Worm (Caenorhabditis elegans): ENCODE data around the gene D2096.10.

D2096.10 gene

DNA sequence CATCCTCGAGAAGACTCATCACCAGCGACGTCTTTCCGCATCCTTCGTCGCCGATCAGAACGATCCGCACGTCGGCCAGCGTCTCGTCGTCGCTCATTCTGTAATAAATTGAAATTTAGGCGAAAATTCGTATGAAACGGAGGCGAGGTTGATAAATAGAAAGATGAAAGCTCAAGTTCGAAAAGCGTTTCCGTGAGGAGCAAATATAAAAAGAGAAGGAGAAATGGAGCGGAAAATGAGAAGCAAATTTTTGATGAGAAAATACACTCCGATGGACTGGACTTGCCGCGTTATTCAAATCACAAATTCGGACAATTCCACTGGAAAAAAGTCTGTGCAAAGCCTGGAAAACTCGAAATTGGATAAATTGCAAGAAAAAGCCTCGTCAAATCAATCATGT is 5.1 kb upstream of the D2096.10 start, which contains the start of gene D2096.11:
D2096.11 (minus strand) TSS at position 101 of the 400 bp plus-strand sequence.
- TF ChIP-seq tab-1 (GFP tag; IDR thresholded peaks at IDR 0.05) (no peak), ref-1 (GFP tag; conservative IDR thresholded peaks at IDR 0.05) (no peak), med-1 (GFP tag; optimal IDR thresholded peaks at IDR 0.05; ENCODE audit: insufficient read depth) (no peak), cog-1 (tag; optimal IDR thresholded peaks at IDR 0.05) (no peak)

- TF ChIP-seq ztf-29 (GFP tag; IDR thresholded peaks at IDR 0.05) (no peak), ref-1 (GFP tag; conservative IDR thresholded peaks at IDR 0.05) (no peak), tab-1 (GFP tag; IDR thresholded peaks at IDR 0.05) (no peak), cog-1 (tag; optimal IDR thresholded peaks at IDR 0.05) (no peak), T22C8.4 (GFP tag; IDR thresholded peaks at IDR 0.05) (no peak)
These were observed 3.4 kb downstream of the D2096.10 start for ce11 chrIV:8385662-8386061.

ce11 chrIV:8384737-8385136 is 4.3 kb downstream of the D2096.10 start:
- TF ChIP-seq tab-1 (GFP tag; IDR thresholded peaks at IDR 0.05) (no peak), flt-1 (GFP tag; IDR thresholded peaks at IDR 0.05) (no peak), ztf-29 (GFP tag; IDR thresholded peaks at IDR 0.05) (no peak), ref-1 (GFP tag; conservative IDR thresholded peaks at IDR 0.05) (no peak)

ce11 chrIV:8382695-8383094 is 6.3 kb downstream of the D2096.10 start, which contains the start of gene D2096.9:
D2096.9 (minus strand) TSS chrIV:8382795.
- no peak for TF ChIP-seq klf-2 (GFP tag; conservative IDR thresholded peaks at IDR 0.05)
- TF ChIP-seq ztf-29 (GFP tag; IDR thresholded peaks at IDR 0.05) = no peak
- no peak for TF ChIP-seq ztf-23 (GFP tag; IDR thresholded peaks at IDR 0.05)
- no peak for TF ChIP-seq cog-1 (tag; optimal IDR thresholded peaks at IDR 0.05)

ce11 chrIV:8380266-8380850 is 8.7 kb downstream of the D2096.10 start:
- no peak for TF ChIP-seq ztf-29 (GFP tag; IDR thresholded peaks at IDR 0.05)

ce11 chrIV:8379683-8380082 is 9.4 kb downstream of the D2096.10 start, which contains the start of gene praf-3:
praf-3 (plus strand) TSS chrIV:8379983.
- TF ChIP-seq ztf-29 (GFP tag; IDR thresholded peaks at IDR 0.05) (no peak), cog-1 (tag; optimal IDR thresholded peaks at IDR 0.05) (no peak)

DNA sequence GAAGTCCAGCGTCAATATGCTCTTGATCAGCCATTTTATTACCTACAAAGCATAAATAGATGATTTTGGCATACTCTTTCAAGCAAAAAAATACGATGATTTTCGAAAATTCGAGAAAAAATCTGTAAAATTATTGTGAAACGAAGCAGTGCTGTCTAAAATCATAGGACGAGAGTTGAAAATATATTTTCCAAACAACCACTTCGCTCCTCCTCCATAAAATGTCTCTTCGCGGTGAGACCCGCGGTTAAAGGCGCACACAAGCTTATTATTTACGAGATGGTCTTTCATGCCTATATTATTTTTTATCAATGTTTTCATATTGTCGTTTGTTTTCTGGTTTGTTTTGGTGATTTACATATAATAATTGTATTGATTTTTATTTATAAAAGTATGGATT is 9.8 kb downstream of the D2096.10 start, which contains the start of gene nap-1:
nap-1 (minus strand) TSS at position 42 of the 400 bp plus-strand sequence.
- TF ChIP-seq tab-1 (GFP tag; IDR thresholded peaks at IDR 0.05) (no peak), cog-1 (tag; optimal IDR thresholded peaks at IDR 0.05) (peak; percentile 36)

DNA sequence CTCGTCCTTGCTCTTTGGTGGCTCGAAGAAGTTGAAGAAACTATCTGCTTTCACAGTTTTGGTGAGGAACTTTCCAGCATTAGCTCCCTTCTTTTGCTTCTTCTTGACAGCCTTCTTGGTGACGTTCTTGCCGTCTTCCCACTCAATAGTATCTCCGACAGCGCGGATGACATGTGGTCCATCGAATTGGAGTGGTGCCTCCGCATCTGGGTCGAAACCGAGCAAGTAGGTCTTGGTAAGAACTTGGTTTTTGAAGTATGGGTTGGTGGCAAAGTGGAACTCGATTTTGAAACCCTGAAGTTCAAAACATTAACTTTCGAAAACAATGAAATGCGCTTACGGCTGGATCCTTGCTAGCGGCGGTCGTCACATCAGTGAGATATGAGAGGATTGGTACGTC is 10.8 kb downstream of the D2096.10 start:
- TF ChIP-seq flt-1 (GFP tag; IDR thresholded peaks at IDR 0.05) (no peak), ztf-23 (GFP tag; IDR thresholded peaks at IDR 0.05) (no peak), T22C8.4 (GFP tag; IDR thresholded peaks at IDR 0.05) (no peak), med-1 (GFP tag; optimal IDR thresholded peaks at IDR 0.05; ENCODE audit: insufficient read depth) (no peak), cog-1 (tag; optimal IDR thresholded peaks at IDR 0.05) (no peak), ztf-29 (GFP tag; IDR thresholded peaks at IDR 0.05) (no peak), klf-2 (GFP tag; conservative IDR thresholded peaks at IDR 0.05) (no peak), ref-1 (GFP tag; conservative IDR thresholded peaks at IDR 0.05) (no peak), tab-1 (GFP tag; IDR thresholded peaks at IDR 0.05) (no peak)

DNA sequence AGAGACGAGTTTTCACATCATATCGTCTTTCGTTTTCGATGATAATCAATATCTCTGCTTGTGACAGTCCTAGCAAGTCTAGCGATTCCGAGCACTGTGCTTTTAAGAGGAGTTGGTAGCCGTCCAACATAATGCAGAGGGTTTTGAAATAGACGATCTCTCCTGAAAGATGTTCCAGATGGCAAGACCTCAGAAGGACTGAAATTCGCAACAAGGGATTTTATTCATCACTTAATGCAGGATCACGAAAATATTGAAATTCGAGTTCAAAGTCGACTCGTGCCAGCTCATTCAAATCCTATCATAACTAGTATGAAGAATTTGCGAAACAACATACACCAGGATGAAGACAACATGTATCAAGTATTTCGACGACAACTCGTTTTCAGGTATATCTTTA is 11.5 kb downstream of the D2096.10 start, which contains the start of gene D2096.7:
D2096.7 (minus strand) TSS at position 130 of the 400 bp plus-strand sequence.
- TF ChIP-seq ztf-29 (GFP tag; IDR thresholded peaks at IDR 0.05) = no peak
- no peak for TF ChIP-seq ref-1 (GFP tag; conservative IDR thresholded peaks at IDR 0.05)
- TF ChIP-seq tab-1 (GFP tag; IDR thresholded peaks at IDR 0.05) = no peak
- no peak for TF ChIP-seq ztf-23 (GFP tag; IDR thresholded peaks at IDR 0.05)
- TF ChIP-seq med-1 (GFP tag; optimal IDR thresholded peaks at IDR 0.05; ENCODE audit: insufficient read depth) = no peak
- TF ChIP-seq klf-2 (GFP tag; conservative IDR thresholded peaks at IDR 0.05) = no peak
- no peak for TF ChIP-seq T22C8.4 (GFP tag; IDR thresholded peaks at IDR 0.05)
- no peak for TF ChIP-seq flt-1 (GFP tag; IDR thresholded peaks at IDR 0.05)
- no peak for TF ChIP-seq cog-1 (tag; optimal IDR thresholded peaks at IDR 0.05)

ce11 chrIV:8376923-8377322 is 12.1 kb downstream of the D2096.10 start:
- TF ChIP-seq med-1 (GFP tag; optimal IDR thresholded peaks at IDR 0.05; ENCODE audit: insufficient read depth) = no peak

DNA sequence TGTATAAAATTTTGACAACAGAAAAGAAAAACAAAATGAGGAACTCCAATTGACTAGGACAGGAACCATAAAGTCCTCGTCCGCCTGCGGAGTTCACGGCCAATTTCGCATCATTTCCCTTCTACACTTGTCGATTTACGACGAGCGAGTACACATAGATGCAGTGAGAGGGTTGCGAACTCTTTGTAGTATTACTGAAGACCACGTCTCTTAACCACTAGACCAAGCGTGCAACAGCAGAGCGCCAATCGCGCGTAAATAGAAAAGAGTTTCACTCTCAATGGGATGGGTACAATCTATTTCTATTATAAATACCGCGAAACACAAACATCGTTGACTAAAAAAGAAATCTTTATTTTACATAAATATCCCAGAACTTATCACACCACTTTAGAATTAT is 13.7 kb downstream of the D2096.10 start:
- peak; percentile 57 for TF ChIP-seq med-1 (GFP tag; optimal IDR thresholded peaks at IDR 0.05; ENCODE audit: insufficient read depth)
- peak; percentile 81; the same call in 1 of the 2 replicates for TF ChIP-seq ztf-29 (GFP tag; IDR thresholded peaks at IDR 0.05)
- peak; percentile 83 for TF ChIP-seq T22C8.4 (GFP tag; IDR thresholded peaks at IDR 0.05)
- TF ChIP-seq tab-1 (GFP tag; IDR thresholded peaks at IDR 0.05) = peak; percentile 95
- TF ChIP-seq klf-2 (GFP tag; conservative IDR thresholded peaks at IDR 0.05) = 0 out of 2 replicates have a peak, but pooled peaks have one; percentile 53
- TF ChIP-seq cog-1 (tag; optimal IDR thresholded peaks at IDR 0.05) = peak; percentile 89
- peak; percentile 78 for TF ChIP-seq ref-1 (GFP tag; conservative IDR thresholded peaks at IDR 0.05)
- peak; percentile 93 for TF ChIP-seq ztf-23 (GFP tag; IDR thresholded peaks at IDR 0.05)
- peak; percentile 96 for TF ChIP-seq flt-1 (GFP tag; IDR thresholded peaks at IDR 0.05)
